Worm (Caenorhabditis elegans) whole organism, mixed stage, embryonic: ENCODE results near the gene K05F6.4.
"Not testable (repeated sequence)": the region's sequence is repeated elsewhere in the genome, so short reads cannot be mapped to it uniquely, and the experiment has no call there.

ENCODE experiments used
- M03D4.4 ChIP-seq: sonication (generic microtip); optimal IDR thresholded peaks from 2 replicates; lab custom pipeline; 2017; ENCODE audit warnings: mild to moderate bottlenecking, missing genetic modification characterization, missing compliant biosample characterization
- bed-3 ChIP-seq: fragments of 200-800 bp; sonication (Bioruptor generic); optimal IDR thresholded peaks from 3 replicates; lab custom pipeline; 2018; ENCODE audit warnings: mild to moderate bottlenecking, missing genetic modification characterization, moderate library complexity, missing compliant biosample characterization
- ceh-39 ChIP-seq: fragments of 150-350 bp; optimal IDR thresholded peaks from 2 replicates; lab custom pipeline; 2014; ENCODE audit warnings: missing biosample characterization, missing genetic modification characterization
- ceh-43 ChIP-seq: fragments of 200-800 bp; sonication (Bioruptor generic); optimal IDR thresholded peaks from 2 replicates; lab custom pipeline; 2018; ENCODE audit warnings: mild to moderate bottlenecking, missing genetic modification characterization, moderate library complexity, missing compliant biosample characterization
- ceh-83 ChIP-seq: fragments of 200-800 bp; sonication (Bioruptor generic); optimal IDR thresholded peaks from 2 replicates; lab custom pipeline; 2018; ENCODE audit warnings: mild to moderate bottlenecking, missing genetic modification characterization, missing compliant biosample characterization
- ces-1 ChIP-seq: fragments of 150-350 bp; optimal IDR thresholded peaks from 2 replicates; lab custom pipeline; 2014; ENCODE audit warnings: missing biosample characterization, missing genetic modification reagents, missing genetic modification characterization
- cnd-1 ChIP-seq: fragments of 200-800 bp; sonication (Bioruptor generic); optimal IDR thresholded peaks from 2 replicates; lab custom pipeline; 2018; ENCODE audit warnings: mild to moderate bottlenecking, missing genetic modification characterization, missing compliant biosample characterization
- drap-1 ChIP-seq: fragments of 200-800 bp; sonication (Bioruptor generic); optimal IDR thresholded peaks from 3 replicates; lab custom pipeline; 2018; ENCODE audit warnings: mild to moderate bottlenecking, missing genetic modification characterization, missing compliant biosample characterization
- elt-1 ChIP-seq: sonication (generic microtip); optimal IDR thresholded peaks from 2 replicates; lab custom pipeline; 2017; ENCODE audit warnings: missing genetic modification characterization, mild to moderate bottlenecking, missing compliant biosample characterization, antibody characterized with exemption, moderate library complexity, borderline replicate concordance; ENCODE audit not compliant: insufficient read depth
- elt-3 ChIP-seq: fragments of 150-350 bp; optimal IDR thresholded peaks from 2 replicates; lab custom pipeline; 2014; ENCODE audit warnings: missing biosample characterization, missing genetic modification characterization
- ham-2 ChIP-seq: fragments of 200-800 bp; sonication (Bioruptor generic); optimal IDR thresholded peaks from 2 replicates; lab custom pipeline; 2018; ENCODE audit warnings: mild to moderate bottlenecking, missing genetic modification characterization, missing compliant biosample characterization
- lin-32 ChIP-seq: fragments of 200-800 bp; sonication (Bioruptor generic); optimal IDR thresholded peaks from 2 replicates; lab custom pipeline; 2018; ENCODE audit warnings: mild to moderate bottlenecking, missing genetic modification characterization, missing compliant biosample characterization
- mab-5 ChIP-seq: fragments of 150-350 bp; optimal IDR thresholded peaks from 2 replicates; lab custom pipeline; 2014; ENCODE audit warnings: missing biosample characterization, missing genetic modification characterization
- mep-1 ChIP-seq: fragments of 150-350 bp; optimal IDR thresholded peaks from 2 replicates; lab custom pipeline; 2017; ENCODE audit warnings: missing biosample characterization, missing genetic modification reagents, missing genetic modification characterization, inconsistent platforms
- mls-2 ChIP-seq: sonication (generic microtip); optimal IDR thresholded peaks from 2 replicates; lab custom pipeline; 2016; ENCODE audit warnings: mild to moderate bottlenecking, missing genetic modification characterization, moderate library complexity, missing compliant biosample characterization
- nhr-12 ChIP-seq: fragments of 150-350 bp; optimal IDR thresholded peaks from 2 replicates; lab custom pipeline; 2014; ENCODE audit warnings: missing biosample characterization, missing genetic modification characterization
- nhr-2 ChIP-seq: fragments of 150-350 bp; optimal IDR thresholded peaks from 2 replicates; lab custom pipeline; 2014; ENCODE audit warnings: missing biosample characterization, missing genetic modification characterization
- nhr-237 ChIP-seq: fragments of 150-350 bp; optimal IDR thresholded peaks from 2 replicates; lab custom pipeline; 2014; ENCODE audit warnings: missing biosample characterization, missing genetic modification characterization
- nhr-28 ChIP-seq: fragments of 150-350 bp; optimal IDR thresholded peaks from 2 replicates; lab custom pipeline; 2014; ENCODE audit warnings: missing biosample characterization, missing genetic modification characterization
- nhr-76 ChIP-seq: sonication (generic microtip); optimal IDR thresholded peaks from 2 replicates; lab custom pipeline; 2017; ENCODE audit warnings: missing biosample characterization, missing genetic modification characterization
- pha-4 ChIP-seq: fragments of 150-350 bp; optimal IDR thresholded peaks from 2 replicates; lab custom pipeline; 2018; ENCODE audit warnings: missing biosample characterization, missing genetic modification reagents, missing genetic modification characterization
- sem-2 ChIP-seq: fragments of 200-800 bp; sonication (Bioruptor generic); optimal IDR thresholded peaks from 2 replicates; lab custom pipeline; 2018; ENCODE audit warnings: mild to moderate bottlenecking, missing genetic modification characterization, missing compliant biosample characterization
- tbx-8 ChIP-seq: fragments of 200-800 bp; sonication (Bioruptor generic); optimal IDR thresholded peaks from 2 replicates; lab custom pipeline; 2018; ENCODE audit warnings: mild to moderate bottlenecking, missing genetic modification characterization, moderate library complexity, missing compliant biosample characterization
- unc-120 ChIP-seq: sonication (generic microtip); optimal IDR thresholded peaks from 2 replicates; lab custom pipeline; 2017; ENCODE audit warnings: missing genetic modification characterization, missing compliant biosample characterization; ENCODE audit not compliant: poor library complexity, severe bottlenecking
- unc-62 ChIP-seq: fragments of 150-350 bp; optimal IDR thresholded peaks from 2 replicates; lab custom pipeline; 2014; ENCODE audit warnings: missing biosample characterization, missing genetic modification reagents, missing genetic modification characterization

Gene K05F6.4

DNA sequence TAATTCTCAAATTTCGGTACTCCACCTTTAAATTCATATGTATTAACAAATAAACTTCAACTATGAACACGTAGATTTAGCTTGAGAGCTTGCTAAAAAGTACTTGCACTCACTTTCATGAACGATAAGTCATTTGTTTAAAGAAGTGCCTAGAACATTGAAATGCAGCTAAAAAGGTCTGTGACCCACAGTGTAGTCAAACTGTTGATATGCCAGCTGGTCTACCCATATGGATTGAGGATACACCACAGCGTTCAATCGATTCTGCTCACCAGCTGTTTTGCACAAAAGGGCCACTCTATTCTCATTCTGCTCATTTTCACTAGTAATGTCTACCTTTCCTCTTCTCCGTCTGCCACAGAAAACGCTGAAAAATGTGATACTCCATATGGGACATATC lies 7.4 kb upstream of the K05F6.4 start, which contains the start of gene fbxb-43:
Gene fbxb-43, plus strand, starts transcription at position 301 of the 400 bp plus-strand sequence.
- TF ChIP-seq mls-2 (tag; lab: Kevin White, UChicago) (no peak), cnd-1 (peak; percentile 51)

DNA sequence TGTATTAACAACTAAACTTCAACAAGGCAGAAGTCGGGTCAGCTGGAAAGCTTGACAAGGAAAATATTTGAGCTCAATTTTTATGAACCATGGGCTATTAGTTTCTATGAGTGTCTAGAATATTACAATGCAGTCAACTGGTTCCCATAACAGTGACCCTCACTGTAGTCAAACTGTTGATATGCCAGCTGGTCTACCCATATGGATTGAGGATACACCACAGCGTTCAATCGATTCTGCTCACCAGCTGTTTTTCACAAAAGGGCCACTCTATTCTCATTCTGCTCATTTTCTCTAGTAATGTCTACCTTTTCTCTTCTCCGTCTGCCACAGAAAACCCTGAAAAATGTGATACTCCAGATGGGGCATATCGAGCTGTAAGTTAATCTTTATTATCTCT lies 6.0 kb upstream of the K05F6.4 start, which contains the start of gene fbxb-42:
Gene fbxb-42, plus strand, starts transcription at position 301 of the 400 bp plus-strand sequence.
- peak; percentile 48 for TF ChIP-seq cnd-1
- no peak for TF ChIP-seq ceh-39 (tag; lab: Kevin White, UChicago)

DNA sequence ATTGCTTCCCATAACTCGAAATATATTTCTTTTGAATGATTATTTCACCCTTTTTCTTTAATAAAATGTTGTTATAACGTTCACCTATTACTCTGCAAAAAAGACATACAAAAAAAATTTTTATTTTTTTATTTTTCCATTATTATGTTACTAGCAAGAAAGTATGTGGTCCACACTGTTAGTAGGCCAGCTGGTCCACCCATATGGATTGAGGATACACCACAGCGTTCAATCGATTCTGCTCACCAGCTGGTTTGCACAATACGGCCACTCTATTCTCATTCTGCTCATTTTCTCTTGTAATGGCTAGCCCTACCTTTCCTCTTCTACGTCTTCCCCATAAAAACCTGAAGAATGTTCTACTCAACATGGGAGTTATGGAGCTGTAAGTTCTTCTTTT lies 4.7 kb upstream of the K05F6.4 start, which contains the start of gene fbxb-44:
Gene fbxb-44, plus strand, starts transcription at position 301 of the 400 bp plus-strand sequence.
- TF ChIP-seq cnd-1 (peak; percentile 34), nhr-2 (no peak), bed-3 (no peak)

DNA sequence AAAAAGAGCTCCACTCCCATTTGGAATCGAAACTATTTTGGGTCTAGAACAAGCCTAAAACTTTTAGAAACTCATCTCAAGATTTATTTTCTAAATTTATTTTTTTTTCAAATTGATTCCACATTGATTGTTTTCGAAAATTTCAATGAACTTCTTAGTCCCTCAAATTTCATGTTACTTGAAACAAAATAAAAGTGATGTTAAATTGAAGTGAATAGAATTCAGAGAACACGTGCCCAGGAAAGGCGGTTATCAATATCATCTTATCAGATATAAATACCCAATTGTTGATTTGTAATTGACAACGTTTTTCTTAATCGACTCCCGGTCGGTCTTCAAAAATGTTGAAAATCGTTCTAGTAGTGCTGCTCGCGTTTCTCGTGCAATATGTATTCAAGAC lies 2.7 kb upstream of the K05F6.4 start, which contains the start of gene poml-4:
Gene poml-4, plus strand, starts transcription at position 301 of the 400 bp plus-strand sequence.
- TF ChIP-seq ces-1; ceh-83 (GFP tag; lab: Kevin White, UChicago); mep-1: not testable (repeated sequence)

DNA sequence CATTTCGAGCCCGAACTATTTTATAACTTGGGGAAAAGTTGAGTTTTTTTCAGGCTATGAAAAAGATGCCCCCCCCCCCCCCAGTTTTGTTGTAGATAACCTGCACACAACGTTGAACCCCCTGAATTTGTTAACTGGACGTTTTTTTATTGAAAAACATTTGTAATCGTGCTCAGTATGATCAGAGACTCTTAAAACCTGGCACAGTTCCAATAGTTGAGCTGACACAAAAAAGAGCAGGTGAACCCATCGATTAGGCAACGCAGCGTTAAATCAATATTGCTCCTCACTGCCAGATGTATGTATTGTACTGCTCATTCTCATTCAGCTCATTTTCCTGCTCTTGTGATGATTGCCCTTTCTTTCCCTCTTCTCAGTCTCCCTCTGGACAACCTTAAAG lies 2.3 kb downstream of the K05F6.4 start, which contains the start of gene K05F6.12:
Gene K05F6.12, plus strand, starts transcription at position 301 of the 400 bp plus-strand sequence.
- TF ChIP-seq ceh-83 (GFP tag; lab: Kevin White, UChicago) (no peak), nhr-76 (tag; lab: Kevin White, UChicago) (no peak), unc-120 (tag; lab: Kevin White, UChicago) (no peak), ceh-39 (tag; lab: Kevin White, UChicago) (no peak), nhr-237 (tag; lab: Kevin White, UChicago) (no peak), drap-1 (GFP tag; lab: Kevin White, UChicago) (no peak), ceh-43 (GFP tag; lab: Kevin White, UChicago) (no peak), tbx-8 (GFP tag; lab: Kevin White, UChicago) (no peak), nhr-12 (no peak)

DNA sequence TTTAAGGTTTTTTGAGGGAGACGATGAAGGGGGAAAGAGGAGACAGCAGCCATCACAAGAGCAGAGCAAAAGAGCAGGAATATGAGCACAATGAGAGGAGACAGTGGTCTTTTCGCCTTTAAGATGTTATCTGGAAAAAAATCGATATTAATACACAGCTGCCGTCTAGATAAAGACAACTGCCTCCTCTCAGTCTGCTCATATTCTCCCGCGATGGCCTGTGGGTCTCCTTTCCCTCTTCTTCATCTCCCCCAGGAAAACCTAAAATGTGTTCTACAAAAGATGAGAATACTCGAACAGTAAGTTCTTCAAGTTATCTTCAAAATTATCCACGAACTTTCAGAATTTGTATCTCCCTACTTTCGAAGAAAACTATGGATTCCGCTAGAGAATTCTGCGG lies 7.2 kb downstream of the K05F6.4 start, which contains the start of the genes fbxb-52 and fbxb-51:
Gene fbxb-52, minus strand, starts transcription at position 101 of the 400 bp plus-strand sequence.
Gene fbxb-51, plus strand, starts transcription at position 212 of the 400 bp plus-strand sequence.
- TF ChIP-seq nhr-2 (no peak), nhr-12 (no peak), sem-2 (no peak), unc-120 (tag; lab: Kevin White, UChicago) (no peak), ceh-83 (GFP tag; lab: Kevin White, UChicago) (no peak), nhr-76 (tag; lab: Kevin White, UChicago) (no peak), unc-62 (GFP tag; lab: Kevin White, UChicago) (no peak), lin-32 (GFP tag; lab: Kevin White, UChicago) (no peak)

DNA sequence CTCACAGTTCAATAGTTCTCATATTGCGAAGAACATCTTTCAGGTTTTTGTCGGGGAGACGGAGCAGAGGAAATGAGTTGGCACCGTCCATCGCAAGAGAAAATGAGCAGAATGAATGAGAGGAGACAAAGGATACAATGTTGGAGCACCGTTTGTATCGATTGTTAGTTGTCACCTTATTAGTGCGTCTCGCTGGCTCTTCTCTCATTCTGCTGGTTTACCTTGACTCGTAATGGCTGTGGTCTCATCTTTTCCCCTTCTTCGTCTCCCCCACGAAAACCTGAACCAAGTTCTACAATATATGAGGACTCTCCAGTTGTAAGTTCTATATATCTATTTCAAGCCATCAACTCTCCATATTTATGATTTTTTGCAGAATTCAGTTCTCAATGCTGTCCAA lies 12.9 kb downstream of the K05F6.4 start, which contains the start of the genes fbxb-54 and fbxb-50:
Gene fbxb-54, minus strand, starts transcription at position 101 of the 400 bp plus-strand sequence.
Gene fbxb-50, plus strand, starts transcription at position 227 of the 400 bp plus-strand sequence.
- not testable (repeated sequence) for TF ChIP-seq cnd-1; elt-3; elt-1 (tag; lab: Kevin White, UChicago)
- TF ChIP-seq, all 35 proteins: peak for 0; not testable (repeated sequence) for 35

DNA sequence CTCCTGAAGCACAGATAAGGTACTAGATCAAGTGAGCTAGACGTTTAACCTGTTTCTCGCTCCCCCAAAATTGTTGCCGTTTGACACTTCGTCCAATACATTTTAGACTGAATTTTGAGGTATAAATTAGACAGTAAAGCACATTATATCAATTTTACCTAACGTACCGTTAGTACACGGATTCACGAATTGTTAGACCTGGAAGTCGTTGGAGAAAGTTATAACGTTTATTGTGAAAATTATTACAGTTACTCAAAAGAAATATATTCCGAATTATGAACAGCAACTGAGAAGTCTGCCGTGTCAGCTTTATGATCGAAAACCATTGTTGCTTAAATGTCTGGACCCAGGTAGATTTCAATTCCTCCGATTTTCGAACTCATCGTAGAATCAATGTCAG lies 17.6 kb downstream of the K05F6.4 start:
- TF ChIP-seq elt-3 (no peak), ham-2 (GFP tag; lab: Kevin White, UChicago) (no peak), pha-4 (tag; lab: Kevin White, UChicago) (no peak), ceh-83 (GFP tag; lab: Kevin White, UChicago) (no peak), M03D4.4 (tag; lab: Kevin White, UChicago) (no peak), mab-5 (no peak), drap-1 (GFP tag; lab: Kevin White, UChicago) (no peak), nhr-28 (tag; lab: Kevin White, UChicago) (no peak)
